Fruit fly (Drosophila melanogaster) whole organism, embryonic: ENCODE results near the gene rhea.

Experiments
- CG10267 ChIP-seq: fragments of 200-800 bp; sonication (Bioruptor generic); optimal IDR thresholded peaks from 2 replicates; lab custom pipeline; 2018; ENCODE audit warnings: missing biosample characterization, mild to moderate bottlenecking, missing genetic modification characterization, moderate library complexity
- CG12071 ChIP-seq: fragments of 200-800 bp; sonication (Bioruptor generic); optimal IDR thresholded peaks from 3 replicates; lab custom pipeline; 2018; ENCODE audit warnings: missing biosample characterization, mild to moderate bottlenecking, missing genetic modification characterization
- CG13775 ChIP-seq: fragments of 200-800 bp; sonication (Bioruptor generic); optimal IDR thresholded peaks from 3 replicates; lab custom pipeline; 2017; ENCODE audit warnings: missing biosample characterization, mild to moderate bottlenecking, missing genetic modification characterization
- CG15011 ChIP-seq: fragments of 200-800 bp; sonication (Bioruptor generic); optimal IDR thresholded peaks from 3 replicates; lab custom pipeline; 2018; ENCODE audit warnings: missing biosample characterization, mild to moderate bottlenecking, missing genetic modification characterization
- CG17359 ChIP-seq: fragments of 200-800 bp; sonication (Bioruptor generic); optimal IDR thresholded peaks from 3 replicates; lab custom pipeline; 2018; ENCODE audit warnings: missing biosample characterization, mild to moderate bottlenecking, missing genetic modification characterization, moderate library complexity
- CG17612 ChIP-seq: fragments of 200-800 bp; sonication (Bioruptor generic); IDR thresholded peaks from 2 replicates; pipeline ENCODE4 v1.3.6; 2022; ENCODE audit warnings: missing biosample characterization, missing genetic modification characterization
- CG17912 ChIP-seq: fragments of 200-800 bp; sonication (Bioruptor generic); optimal IDR thresholded peaks from 2 replicates; lab custom pipeline; 2018; ENCODE audit warnings: missing biosample characterization, mild to moderate bottlenecking, missing genetic modification characterization
- CG18262 ChIP-seq: fragments of 200-800 bp; optimal IDR thresholded peaks from 3 replicates; lab custom pipeline; 2019; ENCODE audit warnings: missing biosample characterization, mild to moderate bottlenecking, missing genetic modification characterization, moderate library complexity
- CG2875 ChIP-seq: fragments of 200-800 bp; sonication (Bioruptor generic); optimal IDR thresholded peaks from 2 replicates; lab custom pipeline; 2017; ENCODE audit warnings: missing biosample characterization, mild to moderate bottlenecking, missing genetic modification characterization, missing genetic modification reagents
- CG2889 ChIP-seq: fragments of 200-800 bp; sonication (Bioruptor generic); IDR thresholded peaks from 3 replicates; pipeline ENCODE4 v1.3.6; 2022; ENCODE audit warnings: missing biosample characterization, missing genetic modification characterization
- CG30403 ChIP-seq: fragments of 200-800 bp; sonication (Bioruptor generic); optimal IDR thresholded peaks from 3 replicates; lab custom pipeline; 2016; ENCODE audit warnings: missing biosample characterization, missing genetic modification characterization
- CG6683 ChIP-seq: fragments of 200-800 bp; sonication (Bioruptor generic); optimal IDR thresholded peaks from 2 replicates; lab custom pipeline; 2017; ENCODE audit warnings: missing biosample characterization, mild to moderate bottlenecking, missing genetic modification characterization, missing genetic modification reagents
- CG6791 ChIP-seq: fragments of 200-800 bp; sonication (Bioruptor generic); IDR thresholded peaks from 3 replicates; pipeline ENCODE4 v1.3.6; 2022; ENCODE audit warnings: missing biosample characterization, missing genetic modification characterization; ENCODE audit not compliant: partially characterized antibody
- CG9727 ChIP-seq: fragments of 200-800 bp; sonication (Bioruptor generic); optimal IDR thresholded peaks from 3 replicates; lab custom pipeline; 2017; ENCODE audit warnings: missing biosample characterization, mild to moderate bottlenecking, missing genetic modification characterization
- CG9817 ChIP-seq: fragments of 200-800 bp; sonication (Bioruptor generic); optimal IDR thresholded peaks from 2 replicates; lab custom pipeline; 2018; ENCODE audit warnings: missing biosample characterization, mild to moderate bottlenecking, missing genetic modification characterization, moderate library complexity
- D ChIP-seq, 2 experiments: fragments of 200-800 bp in 1 of 2; fragments of >200 bp in 1 of 2; sonication (Bioruptor generic) in 1 of 2; optimal IDR thresholded peaks; 2 replicates in 1 of 2; 3 replicates in 1 of 2; lab custom pipeline; 2017; ENCODE audit warnings: mild to moderate bottlenecking in 1 of 2, missing biosample characterization in 1 of 2, missing genetic modification characterization in 1 of 2, missing genetic modification reagents in 1 of 2
- D19A ChIP-seq: fragments of 200-800 bp; optimal IDR thresholded peaks from 3 replicates; lab custom pipeline; 2019; ENCODE audit warnings: missing biosample characterization, mild to moderate bottlenecking, missing genetic modification characterization, moderate library complexity
- Dip3 ChIP-seq: fragments of 200-800 bp; sonication (Bioruptor generic); optimal IDR thresholded peaks from 3 replicates; lab custom pipeline; 2016; ENCODE audit warnings: missing biosample characterization, missing genetic modification characterization
- GATAe ChIP-seq: fragments of 200-800 bp; sonication (Bioruptor generic); conservative IDR thresholded peaks from 2 replicates; pipeline ENCODE4 v1.3.6; 2022; ENCODE audit warnings: missing biosample characterization, missing genetic modification characterization
- HLH3B ChIP-seq: fragments of 200-800 bp; sonication (Bioruptor generic); IDR thresholded peaks from 2 replicates; pipeline ENCODE4 v1.3.6; 2022; ENCODE audit warnings: missing biosample characterization, missing genetic modification characterization
- HLHmδ ChIP-seq: fragments of 200-800 bp; sonication (Bioruptor generic); optimal IDR thresholded peaks from 2 replicates; lab custom pipeline; 2018; ENCODE audit warnings: missing biosample characterization, mild to moderate bottlenecking, missing genetic modification characterization, moderate library complexity
- Hand ChIP-seq: fragments of 200-800 bp; sonication (Bioruptor generic); optimal IDR thresholded peaks from 2 replicates; lab custom pipeline; 2017; ENCODE audit warnings: mild to moderate bottlenecking, missing biosample characterization, missing genetic modification reagents, missing genetic modification characterization
- Hr39 ChIP-seq: fragments of >200 bp; optimal IDR thresholded peaks from 2 replicates; lab custom pipeline; 2017
- Hr51 ChIP-seq, 2 experiments: fragments of 200-800 bp; sonication (Bioruptor generic); optimal IDR thresholded peaks; 2 replicates in 1 of 2; 3 replicates in 1 of 2; lab custom pipeline; 2016 to 2018; ENCODE audit warnings: missing biosample characterization in 2 of 2, missing genetic modification characterization in 2 of 2, mild to moderate bottlenecking in 1 of 2, moderate library complexity in 1 of 2
- Hr78 ChIP-seq, 2 experiments: fragments of 200-800 bp in 1 of 2; fragments of >200 bp in 1 of 2; sonication (Bioruptor generic) in 1 of 2; optimal IDR thresholded peaks; 2 replicates each; lab custom pipeline; 2017 to 2019; ENCODE audit warnings: missing biosample characterization in 2 of 2, missing genetic modification characterization in 2 of 2, mild to moderate bottlenecking in 1 of 2, moderate library complexity in 1 of 2
- Pdp1 ChIP-seq, 2 experiments: fragments of 200-800 bp; sonication (Bioruptor generic); optimal IDR thresholded peaks; 3 replicates each; lab custom pipeline; 2016; ENCODE audit warnings: missing biosample characterization in 2 of 2, missing genetic modification characterization in 2 of 2, mild to moderate bottlenecking in 1 of 2, moderate library complexity in 1 of 2
- Ptx1 ChIP-seq: fragments of 200-800 bp; sonication (Bioruptor generic); IDR thresholded peaks from 2 replicates; pipeline ENCODE4 v1.3.6; 2022; ENCODE audit warnings: missing biosample characterization, missing genetic modification characterization
- Sox100B ChIP-seq: fragments of 200-800 bp; sonication (Bioruptor generic); optimal IDR thresholded peaks from 3 replicates; lab custom pipeline; 2018; ENCODE audit warnings: missing biosample characterization, mild to moderate bottlenecking, missing genetic modification characterization
- Sox102F ChIP-seq: fragments of 200-800 bp; sonication (Bioruptor generic); optimal IDR thresholded peaks from 2 replicates; lab custom pipeline; 2018; ENCODE audit warnings: missing biosample characterization, mild to moderate bottlenecking, missing genetic modification characterization, moderate library complexity
- Ssrp ChIP-seq: fragments of 200-800 bp; sonication (Bioruptor generic); optimal IDR thresholded peaks from 2 replicates; lab custom pipeline; 2018; ENCODE audit warnings: missing biosample characterization, mild to moderate bottlenecking, missing genetic modification characterization, moderate library complexity
- Xrp1 ChIP-seq: fragments of 200-800 bp; sonication (Bioruptor generic); IDR thresholded peaks from 2 replicates; pipeline ENCODE4 v1.3.6; 2022; ENCODE audit warnings: missing biosample characterization, missing genetic modification characterization
- bigmax ChIP-seq: fragments of 200-800 bp; sonication (Bioruptor generic); optimal IDR thresholded peaks from 2 replicates; lab custom pipeline; 2018; ENCODE audit warnings: missing biosample characterization, mild to moderate bottlenecking, missing genetic modification characterization
- dysf ChIP-seq: fragments of 200-800 bp; sonication (Bioruptor generic); IDR thresholded peaks from 3 replicates; pipeline ENCODE4 v1.3.6; 2022; ENCODE audit warnings: missing biosample characterization, missing genetic modification characterization
- esg ChIP-seq: fragments of 200-800 bp; sonication (Bioruptor generic); conservative IDR thresholded peaks from 2 replicates; pipeline ENCODE4 v1.3.6; 2022; ENCODE audit warnings: missing biosample characterization, missing genetic modification characterization
- fd96Cb ChIP-seq: fragments of 200-800 bp; sonication (Bioruptor generic); optimal IDR thresholded peaks from 2 replicates; lab custom pipeline; 2018; ENCODE audit warnings: missing biosample characterization, mild to moderate bottlenecking, missing genetic modification characterization, moderate library complexity
- gsb-n ChIP-seq: fragments of 200-800 bp; sonication (Bioruptor generic); optimal IDR thresholded peaks from 3 replicates; lab custom pipeline; 2018; ENCODE audit warnings: missing biosample characterization, mild to moderate bottlenecking, missing genetic modification characterization
- lab ChIP-seq: fragments of 200-800 bp; sonication (Bioruptor generic); optimal IDR thresholded peaks from 3 replicates; lab custom pipeline; 2017; ENCODE audit warnings: missing biosample characterization, missing genetic modification characterization, mild to moderate bottlenecking, moderate library complexity, missing genetic modification reagents
- lola ChIP-seq, 3 experiments: fragments of >200 bp in 2 of 3; fragments of 200-800 bp in 1 of 3; sonication (Bioruptor generic) in 1 of 3; optimal IDR thresholded peaks; 2 replicates each; lab custom pipeline; 2017 to 2019; ENCODE audit warnings: missing biosample characterization in 3 of 3, missing genetic modification characterization in 3 of 3, mild to moderate bottlenecking in 1 of 3, moderate library complexity in 1 of 3
- mld ChIP-seq: fragments of 200-800 bp; sonication (Bioruptor generic); IDR thresholded peaks from 3 replicates; pipeline ENCODE4 v1.3.6; 2022; ENCODE audit warnings: missing biosample characterization, missing genetic modification characterization; ENCODE audit not compliant: partially characterized antibody
- onecut ChIP-seq: fragments of 200-800 bp; sonication (Bioruptor generic); IDR thresholded peaks from 2 replicates; pipeline ENCODE4 v1.3.6; 2022; ENCODE audit warnings: missing biosample characterization, missing genetic modification characterization
- pho ChIP-seq: fragments of 200-800 bp; sonication (Bioruptor generic); optimal IDR thresholded peaks from 2 replicates; lab custom pipeline; 2016; ENCODE audit warnings: missing biosample characterization, missing genetic modification characterization
- phol ChIP-seq: fragments of 200-800 bp; sonication (Bioruptor generic); optimal IDR thresholded peaks from 3 replicates; lab custom pipeline; 2018; ENCODE audit warnings: missing biosample characterization, mild to moderate bottlenecking, missing genetic modification characterization, moderate library complexity
- prd ChIP-seq, 3 experiments: fragments of >200 bp in 2 of 3; fragments of 200-800 bp in 1 of 3; sonication (Bioruptor generic) in 1 of 3; optimal IDR thresholded peaks in 2 of 3; IDR thresholded peaks in 1 of 3; 2 replicates in 2 of 3; 3 replicates in 1 of 3; pipeline versions ENCODE4 v1.3.6 to Lab custom; 2017 to 2022; ENCODE audit warnings: missing biosample characterization in 1 of 3, missing genetic modification characterization in 1 of 3
- sr ChIP-seq: fragments of 200-800 bp; sonication (Bioruptor generic); IDR thresholded peaks from 3 replicates; pipeline ENCODE4 v1.3.6; 2022; ENCODE audit warnings: missing biosample characterization, missing genetic modification characterization
- tap ChIP-seq: fragments of 200-800 bp; optimal IDR thresholded peaks from 3 replicates; lab custom pipeline; 2019; ENCODE audit warnings: missing biosample characterization, mild to moderate bottlenecking, missing genetic modification characterization, moderate library complexity
- tx ChIP-seq: fragments of 200-800 bp; sonication (Bioruptor generic); optimal IDR thresholded peaks from 2 replicates; lab custom pipeline; 2016; ENCODE audit warnings: missing biosample characterization, missing genetic modification characterization
- wek ChIP-seq: fragments of 200-800 bp; sonication (Bioruptor generic); optimal IDR thresholded peaks from 3 replicates; lab custom pipeline; 2018; ENCODE audit warnings: missing biosample characterization, mild to moderate bottlenecking, missing genetic modification characterization, moderate library complexity
- zf30C ChIP-seq: fragments of 200-800 bp; sonication (Bioruptor generic); optimal IDR thresholded peaks from 3 replicates; lab custom pipeline; 2018; ENCODE audit warnings: missing biosample characterization, mild to moderate bottlenecking, missing genetic modification characterization

rhea gene

dm6 chr3L:8543866-8544265 is 935 bp upstream of the rhea start (continued):
- TF ChIP-seq Ptx1 (peak; percentile 18; the same call in 1 of the 2 replicates), D19A (peak; percentile 37), sr (GFP tag; lab: Robert Waterston, UW) (no peak), CG6683 (no peak), CG6791 (no peak), CG13775 (GFP tag; lab: Kevin White, UChicago) (peak; percentile 3), fd96Cb (tag; lab: Kevin White, UChicago) (peak; percentile 27), Ssrp (tag; lab: Kevin White, UChicago) (peak; percentile 16), CG9727 (peak; percentile 9), Hand (GFP tag; lab: Kevin White, UChicago) (no peak), lola (GFP tag; optimal IDR thresholded peaks at IDR 0.05; lab: Kevin White, UChicago) (peak in 1 of 3 experiments; percentile 40), esg (GFP tag; lab: Robert Waterston, UW) (no peak), CG12071 (GFP tag; lab: Kevin White, UChicago) (no peak), D (optimal IDR thresholded peaks at IDR 0.05; lab: Kevin White, UChicago) (no peak), D (GFP tag; optimal IDR thresholded peaks at IDR 0.05; lab: Kevin White, UChicago) (peak; percentile 14), CG10267 (tag; lab: Kevin White, UChicago) (peak; percentile 2), dysf (GFP tag; lab: Robert Waterston, UW) (0 out of 3 replicates have a peak, but pooled peaks have one; percentile 12), GATAe (GFP tag; lab: Robert Waterston, UW) (no peak), CG17912 (GFP tag; lab: Kevin White, UChicago) (no peak), Hr51 (GFP tag; optimal IDR thresholded peaks at IDR 0.05; lab: Kevin White, UChicago) (peak in 1 of 2 experiments; percentile 32), pho (GFP tag; lab: Kevin White, UChicago) (no peak), bigmax (GFP tag; lab: Kevin White, UChicago) (no peak), CG15011 (no peak), Hr39 (lab: Kevin White, UChicago) (no peak), prd (optimal IDR thresholded peaks at IDR 0.05; lab: Kevin White, UChicago) (no peak), prd (GFP tag; IDR thresholded peaks at IDR 0.05; lab: Robert Waterston, UW) (peak; percentile 19; the same call in 1 of the 3 replicates), CG17612 (no peak), zf30C (GFP tag; lab: Kevin White, UChicago) (peak; percentile 56), CG30403 (peak; percentile 9), tx (GFP tag; lab: Kevin White, UChicago) (no peak), wek (no peak), mld (GFP tag; lab: Robert Waterston, UW) (no peak), CG2889 (GFP tag; lab: Robert Waterston, UW) (no peak), CG17359 (tag; lab: Kevin White, UChicago) (peak; percentile 32), lab (GFP tag; lab: Kevin White, UChicago) (peak; percentile 9), Hr78 (GFP tag; optimal IDR thresholded peaks at IDR 0.05; lab: Kevin White, UChicago) (no peak), HLHmδ (GFP tag; lab: Kevin White, UChicago) (no peak), HLH3B (peak; percentile 36; the same call in 1 of the 2 replicates), Dip3 (GFP tag; lab: Kevin White, UChicago) (no peak), tap (tag; lab: Kevin White, UChicago) (peak; percentile 13), Sox102F (peak; percentile 42), onecut (GFP tag; lab: Robert Waterston, UW) (0 out of 2 replicates have a peak, but pooled peaks have one; percentile 35), Xrp1 (GFP tag; lab: Robert Waterston, UW) (0 out of 2 replicates have a peak, but pooled peaks have one; percentile 46), CG9817 (peak; percentile 2), CG18262 (tag; lab: Kevin White, UChicago) (peak; percentile 37), phol (peak; percentile 42), gsb-n (no peak), CG2875 (GFP tag; lab: Kevin White, UChicago) (peak; percentile 1), Pdp1 (GFP tag; optimal IDR thresholded peaks at IDR 0.05; lab: Kevin White, UChicago) (peak in 1 of 2 experiments; percentile 2), Sox100B (GFP tag; lab: Kevin White, UChicago) (peak; percentile 5)
